Worm (Caenorhabditis elegans): ENCODE measurements around the gene C14B9.10.

C14B9.10 gene

DNA sequence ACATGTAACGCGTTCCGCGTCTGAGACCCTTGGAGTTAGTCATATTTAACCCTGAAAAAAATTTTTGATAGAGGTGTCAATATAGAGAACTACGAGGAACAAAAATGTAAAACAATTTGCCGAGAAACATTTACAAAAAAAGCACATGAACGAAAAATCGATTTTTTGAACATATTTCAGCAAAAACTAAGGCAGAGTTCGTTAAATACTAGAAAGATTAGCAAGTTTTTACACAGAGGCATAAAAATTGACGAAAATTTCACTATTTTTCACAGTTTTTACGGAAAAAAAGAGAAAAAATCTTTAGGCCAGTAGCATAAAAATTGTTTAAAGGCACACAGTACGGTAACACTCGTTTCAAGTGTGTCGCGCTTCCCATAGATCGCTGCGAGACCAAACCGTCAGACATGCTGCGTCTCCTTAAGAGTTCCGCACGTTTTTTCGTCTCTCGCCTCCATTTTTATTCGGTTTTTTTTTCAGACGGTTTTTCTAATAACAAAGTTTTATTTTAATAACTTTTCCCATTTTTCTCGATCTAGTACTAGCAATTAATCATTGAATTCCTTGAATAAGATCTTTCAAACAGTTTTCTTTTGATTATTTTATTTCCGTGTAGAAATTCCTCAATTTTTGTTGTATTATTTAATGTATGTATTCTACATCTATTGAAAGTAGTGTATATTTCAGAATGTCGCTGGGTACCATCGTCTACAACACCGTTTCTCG lies at the start of gene C14B9.10, which contains the start of gene rpl-21:
Gene C14B9.10 (plus strand): TSS at position 676 of the 726 bp plus-strand sequence.
Gene rpl-21 (minus strand): TSS at position 51 of the 726 bp plus-strand sequence.
- TF ChIP-seq unc-62 (GFP tag; optimal IDR thresholded peaks at IDR 0.05), result no peak

- no peak for TF ChIP-seq unc-62 (GFP tag; optimal IDR thresholded peaks at IDR 0.05)
Observed at ce11 chrIII:8085355-8085754, 45.3 kb upstream of the C14B9.10 start, which contains the start of the genes K06H7.7 and grp-1. Gene K06H7.7 (minus strand): TSS chrIII:8085475. Gene grp-1 (plus strand): TSS chrIII:8085705.

- TF ChIP-seq unc-62 (GFP tag; optimal IDR thresholded peaks at IDR 0.05), result no peak
Observed at ce11 chrIII:8088235-8088634, 42.4 kb upstream of the C14B9.10 start, which contains the start of gene vms-1. Gene vms-1 (plus strand): TSS chrIII:8088535.

ce11 chrIII:8091408-8091807 lies 39.2 kb upstream of the C14B9.10 start, which contains the start of gene idi-1:
Gene idi-1 (plus strand): TSS chrIII:8091708.
- TF ChIP-seq unc-62 (GFP tag; optimal IDR thresholded peaks at IDR 0.05), result no peak

DNA sequence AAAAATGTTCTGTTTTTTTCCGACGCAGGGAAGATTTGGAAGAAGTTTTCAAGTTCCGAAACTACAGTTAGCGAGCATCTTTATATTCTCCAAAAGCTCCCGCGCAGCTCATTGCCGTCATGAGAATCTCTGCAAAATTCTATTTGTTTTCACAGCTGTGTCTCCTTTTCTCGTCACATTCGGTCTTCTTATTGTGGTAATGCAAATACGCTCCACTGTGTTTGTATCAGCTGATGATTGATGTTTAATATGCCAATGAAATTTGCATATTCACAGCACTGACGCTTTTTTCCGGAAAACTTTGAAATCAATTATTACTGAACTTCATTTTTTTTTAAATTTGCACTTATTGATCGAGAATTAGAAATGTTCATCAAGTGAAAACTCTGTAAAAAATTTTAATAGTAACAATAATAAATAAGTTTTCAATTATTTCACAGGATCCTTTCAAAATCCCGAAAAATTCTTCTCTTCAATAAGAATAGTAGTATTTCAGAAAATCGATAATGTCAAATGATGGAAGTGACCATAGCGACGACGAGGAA lies 37.5 kb upstream of the C14B9.10 start, which contains the start of gene K06H7.2:
Gene K06H7.2 (plus strand): TSS at position 495 of the 545 bp plus-strand sequence.
- TF ChIP-seq unc-62 (GFP tag; optimal IDR thresholded peaks at IDR 0.05), result no peak

- TF ChIP-seq unc-62 (GFP tag; optimal IDR thresholded peaks at IDR 0.05), result no peak
Observed at ce11 chrIII:8098116-8098515, 32.5 kb upstream of the C14B9.10 start, which contains the start of gene K06H7.8. Gene K06H7.8 (minus strand): TSS chrIII:8098216.

DNA sequence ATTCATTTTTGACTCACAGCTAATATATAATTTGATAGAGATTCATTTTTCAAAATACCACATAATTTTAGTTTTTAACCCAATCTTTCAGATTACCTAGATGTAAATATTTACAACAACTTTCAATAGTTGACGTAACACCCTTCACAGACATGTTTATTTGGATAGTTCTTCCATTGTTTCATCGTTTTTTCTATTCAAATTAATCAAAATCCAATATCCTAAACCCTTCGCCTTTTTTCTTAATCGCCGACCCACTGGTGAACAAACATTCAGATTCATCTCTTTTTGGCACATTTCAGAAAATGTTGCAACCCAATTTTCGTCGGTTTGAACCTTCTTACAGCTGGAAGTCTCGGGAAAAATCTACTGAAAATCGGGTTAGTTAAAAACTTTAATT lies 31.6 kb upstream of the C14B9.10 start, which contains the start of gene K06H7.1:
Gene K06H7.1 (plus strand): TSS at position 301 of the 400 bp plus-strand sequence.
- no peak for TF ChIP-seq unc-62 (GFP tag; optimal IDR thresholded peaks at IDR 0.05)

DNA sequence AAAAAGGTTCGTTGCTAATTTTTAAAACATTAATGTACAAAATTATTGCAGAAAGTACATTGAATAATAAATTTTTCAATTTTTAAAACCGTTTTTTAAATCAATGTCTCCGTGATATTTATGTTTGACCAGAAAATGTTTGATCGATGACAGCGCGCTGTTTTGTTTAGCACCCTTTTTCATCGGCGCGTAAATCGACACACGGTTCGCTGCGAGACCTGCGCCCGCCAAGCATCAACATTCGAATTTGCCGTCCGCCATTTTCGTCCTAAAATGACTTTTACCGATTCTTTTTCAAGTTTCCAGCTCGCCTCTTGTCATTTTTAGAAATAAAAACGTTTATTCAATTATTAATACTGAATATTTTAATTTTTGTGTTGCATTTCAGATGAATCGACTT lies 29.7 kb upstream of the C14B9.10 start, which contains the start of gene plk-1:
Gene plk-1 (plus strand): TSS at position 389 of the 400 bp plus-strand sequence.
- TF ChIP-seq unc-62 (GFP tag; optimal IDR thresholded peaks at IDR 0.05), result no peak

ce11 chrIII:8105771-8106170 lies 24.9 kb upstream of the C14B9.10 start:
- TF ChIP-seq unc-62 (GFP tag; optimal IDR thresholded peaks at IDR 0.05), result no peak

- no peak for TF ChIP-seq unc-62 (GFP tag; optimal IDR thresholded peaks at IDR 0.05)
Observed at ce11 chrIII:8106476-8106875, 24.2 kb upstream of the C14B9.10 start.

DNA sequence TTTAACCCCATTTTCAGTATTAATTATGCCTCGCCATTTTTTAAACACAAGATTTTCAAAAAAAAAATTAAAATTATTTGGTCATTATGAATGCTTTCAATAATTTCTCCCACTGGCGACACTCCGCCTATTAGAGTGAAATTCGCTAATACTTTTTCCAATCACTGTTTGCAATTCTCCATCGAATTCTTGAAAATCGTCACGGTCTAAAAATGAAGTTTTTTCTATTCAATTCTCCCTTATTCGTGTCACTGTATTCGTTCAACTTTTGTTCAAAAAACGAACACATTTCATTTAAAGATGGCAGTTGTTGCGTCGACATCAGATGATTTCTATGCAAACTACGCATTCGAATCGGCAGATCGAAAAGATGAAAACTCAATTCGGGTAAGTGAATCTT lies 22.2 kb upstream of the C14B9.10 start, which contains the start of gene C14B9.3:
Gene C14B9.3 (plus strand): TSS at position 301 of the 400 bp plus-strand sequence.
- TF ChIP-seq unc-62 (GFP tag; optimal IDR thresholded peaks at IDR 0.05), result no peak

DNA sequence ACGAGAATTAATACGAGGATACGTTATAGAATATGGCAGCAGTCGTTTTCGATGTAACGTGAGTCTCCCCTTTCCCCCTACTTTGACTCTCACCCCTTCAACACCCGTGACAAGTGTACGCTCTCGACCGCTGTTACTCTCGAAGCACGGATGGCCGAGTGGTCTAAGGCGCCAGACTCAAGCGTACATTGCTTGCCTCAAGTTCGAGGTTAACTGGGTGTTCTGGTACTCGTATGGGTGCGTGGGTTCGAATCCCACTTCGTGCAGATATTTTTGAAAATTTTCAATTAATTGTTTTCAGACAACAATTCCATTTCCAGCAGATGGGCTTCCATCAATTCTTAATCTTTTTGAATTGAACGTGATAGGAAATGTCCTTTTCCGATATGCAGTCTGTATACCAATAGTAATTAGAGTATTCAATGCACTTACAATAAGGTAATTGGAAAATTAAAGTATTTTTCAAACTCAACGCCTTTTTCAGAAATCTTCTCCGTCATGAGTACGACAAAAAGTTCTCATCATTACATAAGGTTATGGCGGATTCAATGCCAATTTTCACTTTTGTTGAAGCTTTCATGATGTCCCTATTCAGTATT lies 21.1 kb upstream of the C14B9.10 start:
- TF ChIP-seq unc-62 (GFP tag; optimal IDR thresholded peaks at IDR 0.05), result no peak

ce11 chrIII:8111347-8111746 lies 19.3 kb upstream of the C14B9.10 start:
- TF ChIP-seq unc-62 (GFP tag; optimal IDR thresholded peaks at IDR 0.05), result no peak

- no peak for TF ChIP-seq unc-62 (GFP tag; optimal IDR thresholded peaks at IDR 0.05)
Observed at ce11 chrIII:8115877-8116276, 14.8 kb upstream of the C14B9.10 start.

DNA sequence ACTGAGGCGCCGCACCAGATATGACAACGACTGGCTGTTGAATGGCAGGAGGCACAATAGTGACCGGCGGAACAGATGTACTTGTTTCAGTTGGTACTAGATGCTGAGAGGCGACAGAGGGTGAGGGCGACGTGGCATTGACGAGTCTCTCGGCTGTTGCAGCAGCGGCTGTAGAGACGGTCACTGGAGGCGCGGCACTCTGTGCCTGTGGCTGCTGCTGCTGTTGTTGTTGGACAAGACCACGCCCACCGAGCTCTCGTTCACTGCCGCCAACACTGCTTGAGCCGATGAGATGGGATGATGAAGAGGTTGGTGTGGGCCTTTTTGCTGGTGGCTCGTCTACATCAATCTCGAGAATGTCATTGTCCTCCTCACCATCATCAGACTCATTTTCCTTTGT lies 13.5 kb upstream of the C14B9.10 start:
- TF ChIP-seq unc-62 (GFP tag; optimal IDR thresholded peaks at IDR 0.05), result no peak

DNA sequence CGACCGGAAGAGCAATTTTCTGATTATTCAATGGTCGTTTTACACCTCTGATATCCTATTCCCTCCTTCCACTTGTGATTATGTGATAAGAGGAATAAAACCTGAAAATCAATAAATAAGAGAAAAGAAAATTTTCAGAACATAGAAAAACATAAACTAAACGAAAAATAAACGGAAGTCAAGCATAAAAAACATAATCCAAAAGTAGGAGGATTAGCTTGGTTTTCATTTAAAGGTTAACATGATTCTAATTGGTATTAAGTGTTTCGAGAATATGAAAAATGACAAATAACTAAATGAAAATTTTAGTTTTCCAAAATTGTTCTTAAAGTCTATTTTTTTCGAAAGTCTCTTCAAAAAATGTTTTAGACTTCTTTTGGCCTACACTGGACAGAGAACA lies 9.5 kb upstream of the C14B9.10 start, which contains the start of gene gei-8:
Gene gei-8 (minus strand): TSS at position 101 of the 400 bp plus-strand sequence.
- TF ChIP-seq unc-62 (GFP tag; optimal IDR thresholded peaks at IDR 0.05), result no peak
